Worm (Caenorhabditis elegans) whole organism, midembryonic: ENCODE results near the gene lgc-6.
A peak's percentile ranks its signal among the peaks of the same experiment; 100 is the strongest.
"Not testable (repeated sequence)": the region's sequence is repeated elsewhere in the genome, so short reads cannot be mapped to it uniquely, and the experiment has no call there.

ENCODE experiments used
- T22C8.4 ChIP-seq: fragments of 200-800 bp; sonication (Bioruptor generic); IDR thresholded peaks from 2 replicates; pipeline ENCODE4 v1.3.6; 2022; ENCODE audit warnings: missing genetic modification characterization, missing compliant biosample characterization
- cog-1 ChIP-seq: sonication (generic microtip); optimal IDR thresholded peaks from 2 replicates; lab custom pipeline; 2016; ENCODE audit warnings: missing genetic modification characterization, missing compliant biosample characterization
- flt-1 ChIP-seq: fragments of 200-800 bp; sonication (Bioruptor generic); IDR thresholded peaks from 2 replicates; pipeline ENCODE4 v1.3.6; 2022; ENCODE audit warnings: missing genetic modification characterization, missing compliant biosample characterization
- klf-2 ChIP-seq: fragments of 200-800 bp; sonication (Bioruptor generic); conservative IDR thresholded peaks from 2 replicates; pipeline ENCODE4 v1.3.6; 2022; ENCODE audit warnings: missing genetic modification reagents, missing genetic modification characterization, missing compliant biosample characterization
- med-1 ChIP-seq: sonication (generic microtip); optimal IDR thresholded peaks from 2 replicates; lab custom pipeline; 2017; ENCODE audit warnings: missing genetic modification characterization, mild to moderate bottlenecking, missing compliant biosample characterization, antibody characterized with exemption, missing genetic modification reagents; ENCODE audit not compliant: insufficient read depth
- ref-1 ChIP-seq: fragments of 200-800 bp; sonication (Bioruptor generic); conservative IDR thresholded peaks from 2 replicates; pipeline ENCODE4 v1.3.6; 2022; ENCODE audit warnings: missing genetic modification reagents, missing genetic modification characterization, missing compliant biosample characterization
- tab-1 ChIP-seq: fragments of 200-800 bp; sonication (Bioruptor generic); IDR thresholded peaks from 2 replicates; pipeline ENCODE4 v1.3.6; 2022; ENCODE audit warnings: missing genetic modification characterization, missing compliant biosample characterization
- ztf-23 ChIP-seq: fragments of 200-800 bp; sonication (Bioruptor generic); IDR thresholded peaks from 2 replicates; pipeline ENCODE4 v1.3.6; 2022; ENCODE audit warnings: missing genetic modification reagents, missing genetic modification characterization, missing compliant biosample characterization
- ztf-29 ChIP-seq: fragments of 200-800 bp; sonication (Bioruptor generic); IDR thresholded peaks from 2 replicates; pipeline ENCODE4 v1.3.6; 2022; ENCODE audit warnings: missing genetic modification reagents, missing genetic modification characterization, missing compliant biosample characterization

The lgc-6 gene

DNA sequence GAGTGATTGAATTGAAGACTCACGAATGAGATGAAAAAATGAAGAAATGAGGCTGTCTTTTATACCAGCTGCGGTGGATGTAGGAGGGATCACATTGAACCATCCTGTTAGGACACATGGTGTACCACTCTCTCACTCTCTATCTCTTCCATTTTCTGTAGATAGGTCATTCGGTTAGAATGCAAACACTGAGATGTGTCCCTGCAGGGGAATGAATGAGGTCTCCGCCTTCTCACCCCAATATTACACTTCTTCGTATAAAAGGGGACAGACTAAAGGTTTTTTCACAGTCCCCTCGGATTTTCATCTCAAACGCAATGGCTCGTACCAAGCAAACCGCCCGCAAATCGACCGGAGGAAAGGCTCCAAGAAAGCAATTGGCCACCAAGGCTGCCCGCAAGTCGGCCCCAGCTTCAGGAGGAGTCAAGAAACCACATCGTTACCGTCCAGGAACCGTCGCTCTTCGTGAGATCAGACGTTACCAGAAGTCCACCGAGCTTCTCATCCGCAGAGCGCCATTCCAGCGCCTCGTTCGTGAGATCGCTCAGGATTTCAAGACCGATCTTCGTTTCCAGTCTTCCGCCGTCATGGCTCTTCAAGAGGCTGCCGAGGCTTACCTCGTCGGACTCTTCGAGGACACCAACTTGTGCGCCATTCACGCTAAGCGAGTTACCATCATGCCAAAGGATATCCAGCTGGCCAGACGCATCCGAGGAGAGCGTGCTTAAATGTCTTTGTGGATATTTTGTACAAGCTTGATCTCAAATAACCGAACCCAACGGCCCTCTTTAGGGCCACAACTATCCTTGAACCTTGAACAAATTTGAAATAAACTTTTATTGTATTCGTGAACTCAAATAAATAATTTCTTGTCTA is 5.5 kb upstream of the lgc-6 start, which contains the start of gene his-32:
TSS of gene his-32 (plus strand) at position 318 of the 876 bp plus-strand sequence.
- TF ChIP-seq flt-1 (GFP tag; lab: Robert Waterston, UW): peak; percentile 86
- TF ChIP-seq tab-1 (GFP tag; lab: Robert Waterston, UW): no peak
- TF ChIP-seq cog-1 (tag; lab: Kevin White, UChicago): peak; percentile 87
- peak; percentile 14; the same call in 1 of the 2 replicates for TF ChIP-seq ztf-29 (GFP tag; lab: Robert Waterston, UW)
- no peak; the same call in 1 of the 2 replicates for TF ChIP-seq ref-1 (GFP tag; lab: Robert Waterston, UW)

ce11 chrIV:8342385-8342784 is 2.6 kb downstream of the lgc-6 start, which contains the start of gene lgc-5:
TSS of gene lgc-5 (plus strand) at chrIV:8342685.
- no peak for TF ChIP-seq flt-1 (GFP tag; lab: Robert Waterston, UW)
- no peak for TF ChIP-seq cog-1 (tag; lab: Kevin White, UChicago)
- no peak for TF ChIP-seq med-1 (GFP tag; lab: Kevin White, UChicago)
- TF ChIP-seq ztf-23 (GFP tag; lab: Robert Waterston, UW): no peak
- no peak for TF ChIP-seq tab-1 (GFP tag; lab: Robert Waterston, UW)
- no peak for TF ChIP-seq T22C8.4 (GFP tag; lab: Robert Waterston, UW)
- TF ChIP-seq ztf-29 (GFP tag; lab: Robert Waterston, UW): no peak
- no peak for TF ChIP-seq klf-2 (GFP tag; lab: Robert Waterston, UW)
- no peak for TF ChIP-seq ref-1 (GFP tag; lab: Robert Waterston, UW)

ce11 chrIV:8345518-8345917 is 5.8 kb downstream of the lgc-6 start, which contains the start of gene F17E9.5:
TSS of gene F17E9.5 (plus strand) at chrIV:8345818.
- no peak for TF ChIP-seq cog-1 (tag; lab: Kevin White, UChicago)

- TF ChIP-seq cog-1 (tag; lab: Kevin White, UChicago) (no peak), ztf-29 (GFP tag; lab: Robert Waterston, UW) (no peak), ztf-23 (GFP tag; lab: Robert Waterston, UW) (no peak), T22C8.4 (GFP tag; lab: Robert Waterston, UW) (no peak), tab-1 (GFP tag; lab: Robert Waterston, UW) (no peak), klf-2 (GFP tag; lab: Robert Waterston, UW) (no peak), flt-1 (GFP tag; lab: Robert Waterston, UW) (no peak), med-1 (GFP tag; lab: Kevin White, UChicago) (no peak), ref-1 (GFP tag; lab: Robert Waterston, UW) (no peak)
Measured at ce11 chrIV:8347051-8347450, 7.3 kb downstream of the lgc-6 start, which contains the start of the genes F17E9.18 and F17E9.15. TSS of gene F17E9.18 (minus strand) at chrIV:8347151. TSS of gene F17E9.15 (plus strand) at chrIV:8347418.

DNA sequence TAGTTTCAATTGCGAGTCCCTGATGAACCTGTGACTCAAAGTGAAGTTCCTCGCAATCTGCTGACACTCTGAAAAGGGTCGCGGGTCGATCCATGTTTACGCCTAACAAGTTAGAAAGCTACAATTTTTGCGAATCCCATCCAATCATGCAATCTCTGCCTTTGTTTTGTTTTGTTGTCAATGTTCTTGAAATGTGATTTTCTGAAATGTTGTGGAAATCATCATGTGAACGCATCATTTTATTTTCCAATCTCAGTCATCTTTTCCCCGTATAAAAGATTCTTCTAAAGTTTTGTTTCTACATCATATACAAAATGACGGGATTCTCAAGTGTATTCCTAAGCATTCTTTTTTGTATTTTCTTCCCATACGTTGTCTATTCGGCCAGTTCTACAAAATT is 8.3 kb downstream of the lgc-6 start, which contains the start of gene F17E9.4:
TSS of gene F17E9.4 (plus strand) at position 301 of the 400 bp plus-strand sequence.
- TF ChIP-seq ztf-29 (GFP tag; lab: Robert Waterston, UW): no peak
- no peak for TF ChIP-seq ref-1 (GFP tag; lab: Robert Waterston, UW)
- TF ChIP-seq med-1 (GFP tag; lab: Kevin White, UChicago): no peak
- TF ChIP-seq cog-1 (tag; lab: Kevin White, UChicago): no peak
- no peak for TF ChIP-seq klf-2 (GFP tag; lab: Robert Waterston, UW)
- no peak for TF ChIP-seq flt-1 (GFP tag; lab: Robert Waterston, UW)
- TF ChIP-seq ztf-23 (GFP tag; lab: Robert Waterston, UW): no peak
- no peak for TF ChIP-seq T22C8.4 (GFP tag; lab: Robert Waterston, UW)
- TF ChIP-seq tab-1 (GFP tag; lab: Robert Waterston, UW): no peak

DNA sequence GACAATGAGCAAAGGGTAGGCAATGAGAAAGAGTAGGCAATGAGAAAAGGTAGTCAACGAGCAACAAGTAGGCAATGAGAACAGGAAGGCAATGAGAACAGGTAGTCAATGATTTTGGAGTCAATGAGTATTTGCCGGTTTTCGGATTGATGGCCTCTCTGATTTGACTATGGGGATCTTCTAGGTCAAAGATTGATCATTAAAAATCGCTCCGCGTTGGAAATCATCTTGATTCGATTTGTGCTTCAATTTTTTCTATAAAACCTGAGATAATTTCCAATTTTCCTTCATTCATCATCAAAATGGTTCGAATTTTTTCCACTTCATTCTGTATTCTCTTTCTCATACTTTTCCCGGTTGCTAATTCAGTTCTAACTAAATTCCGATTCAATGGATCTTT is 12.3 kb downstream of the lgc-6 start, which contains the start of gene F17E9.16:
TSS of gene F17E9.16 (plus strand) at position 301 of the 400 bp plus-strand sequence.
- TF ChIP-seq ztf-29, ztf-23, klf-2 (GFP tag; lab: Robert Waterston, UW): not testable (repeated sequence)

DNA sequence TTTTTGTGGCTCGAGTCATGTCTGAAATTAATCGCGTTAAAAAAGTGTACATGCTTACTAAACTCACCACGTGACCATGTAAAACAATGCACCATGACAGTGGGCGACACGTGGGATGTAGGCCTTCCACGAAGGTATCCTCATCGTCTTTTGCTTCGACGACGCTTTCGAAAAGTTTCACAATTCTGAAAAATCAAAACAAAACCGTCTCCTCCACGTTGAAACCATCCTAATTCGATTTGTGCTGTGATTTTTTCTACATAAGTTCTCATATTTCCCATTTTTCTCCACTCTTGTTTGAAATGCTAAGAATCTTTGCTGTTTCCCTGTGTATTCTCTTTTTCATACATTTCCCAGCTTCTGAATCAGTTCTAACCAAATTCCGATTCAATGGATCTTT is 14.8 kb downstream of the lgc-6 start, which contains the start of gene F17E9.3:
TSS of gene F17E9.3 (plus strand) at position 301 of the 400 bp plus-strand sequence.
- no peak for TF ChIP-seq ref-1 (GFP tag; lab: Robert Waterston, UW)
- no peak for TF ChIP-seq cog-1 (tag; lab: Kevin White, UChicago)
- no peak for TF ChIP-seq T22C8.4 (GFP tag; lab: Robert Waterston, UW)
- TF ChIP-seq ztf-23 (GFP tag; lab: Robert Waterston, UW): no peak
- no peak for TF ChIP-seq tab-1 (GFP tag; lab: Robert Waterston, UW)
- TF ChIP-seq flt-1 (GFP tag; lab: Robert Waterston, UW): no peak
- no peak for TF ChIP-seq med-1 (GFP tag; lab: Kevin White, UChicago)
- no peak for TF ChIP-seq klf-2 (GFP tag; lab: Robert Waterston, UW)
- no peak for TF ChIP-seq ztf-29 (GFP tag; lab: Robert Waterston, UW)

DNA sequence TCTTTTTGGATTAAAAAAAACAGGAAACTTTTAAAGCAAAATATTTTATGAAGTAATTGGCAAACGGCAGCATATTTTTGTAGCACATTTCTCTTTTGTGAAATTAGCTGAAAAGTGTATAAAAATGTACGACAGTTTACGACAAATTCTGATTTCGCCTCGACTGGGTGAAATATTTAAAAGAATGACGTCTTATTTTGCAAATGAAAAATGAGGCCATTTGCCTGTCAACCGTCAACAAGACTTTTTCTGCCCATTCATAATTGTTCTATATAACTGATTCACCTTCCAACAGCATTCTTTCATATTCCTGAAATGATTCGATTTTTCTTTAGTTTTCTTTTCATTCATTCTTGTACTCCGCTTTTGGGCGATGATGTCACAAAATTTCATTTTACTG is 15.9 kb downstream of the lgc-6 start, which contains the start of the genes F17E9.2 and col-116:
TSS of gene F17E9.2 (plus strand) at position 301 of the 400 bp plus-strand sequence.
TSS of gene col-116 (plus strand) at position 315 of the 400 bp plus-strand sequence.
- TF ChIP-seq T22C8.4 (GFP tag; lab: Robert Waterston, UW) (no peak), ref-1 (GFP tag; lab: Robert Waterston, UW) (no peak), klf-2 (GFP tag; lab: Robert Waterston, UW) (no peak), ztf-29 (GFP tag; lab: Robert Waterston, UW) (no peak), med-1 (GFP tag; lab: Kevin White, UChicago) (no peak), ztf-23 (GFP tag; lab: Robert Waterston, UW) (no peak), cog-1 (tag; lab: Kevin White, UChicago) (no peak), tab-1 (GFP tag; lab: Robert Waterston, UW) (no peak), flt-1 (GFP tag; lab: Robert Waterston, UW) (no peak)
